Worm (Caenorhabditis elegans): ENCODE measurements around the gene Y45G5AM.3.

DNA sequence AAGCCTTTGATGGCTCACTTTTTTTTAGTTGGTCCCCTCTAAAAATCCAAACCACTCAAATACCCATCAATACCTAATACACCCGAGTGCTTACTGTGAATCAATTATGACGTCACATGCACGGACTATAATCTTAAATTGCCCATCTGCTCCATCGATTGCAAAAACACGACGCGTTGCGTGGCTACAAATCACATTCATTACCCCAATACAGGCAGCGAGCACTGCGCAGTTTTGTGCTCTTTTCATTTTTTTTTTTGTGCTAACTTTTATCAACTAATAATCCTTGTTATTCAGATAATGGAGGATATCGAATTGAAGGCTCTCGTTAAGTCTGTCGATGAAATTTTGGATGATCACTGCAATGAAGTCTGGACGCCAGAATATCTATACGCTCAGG, 4.3 kb upstream of the Y45G5AM.3 start, which contains the start of gene Y45G5AM.5:
- TF ChIP-seq unc-39 (tag; optimal IDR thresholded peaks at IDR 0.05) (no peak), lsy-2 (tag; optimal IDR thresholded peaks at IDR 0.05) (no peak), nhr-77 (tag; optimal IDR thresholded peaks at IDR 0.05) (no peak), alr-1 (tag; optimal IDR thresholded peaks at IDR 0.05) (no peak), lin-13 (GFP tag; optimal IDR thresholded peaks at IDR 0.05) (no peak), blmp-1 (tag; optimal IDR thresholded peaks at IDR 0.05; ENCODE audit: insufficient read depth) (no peak), ZK546.5 (tag; optimal IDR thresholded peaks at IDR 0.05) (no peak), unc-62 (GFP tag; optimal IDR thresholded peaks at IDR 0.05) (no peak), snpc-4 (tag; optimal IDR thresholded peaks at IDR 0.05) (no peak), ceh-82 (tag; optimal IDR thresholded peaks at IDR 0.05) (no peak), fos-1 (tag; optimal IDR thresholded peaks at IDR 0.05) (no peak), aly-2 (tag; optimal IDR thresholded peaks at IDR 0.05) (no peak)
